Worm (Caenorhabditis elegans): ENCODE results near the gene ced-13.

DNA sequence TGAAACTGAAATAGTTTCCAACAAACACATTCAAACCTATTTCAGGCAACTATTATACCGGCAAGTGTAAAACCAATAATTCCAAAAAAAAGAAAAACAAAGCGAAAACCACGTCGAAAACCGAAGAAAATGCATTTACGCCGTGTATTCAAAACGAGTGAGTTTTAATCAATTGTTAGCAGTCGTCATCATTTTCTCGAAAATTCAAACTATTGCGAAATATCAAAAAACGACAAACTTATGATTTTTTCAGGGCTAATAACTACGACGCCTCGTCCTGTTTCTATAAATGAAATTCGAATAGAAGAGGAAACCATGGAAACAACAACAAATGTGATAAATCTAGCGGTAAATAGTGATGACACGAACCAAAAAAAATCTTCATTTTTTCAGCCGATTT is 13.3 kb downstream of the ced-13 start:
- TF ChIP-seq pha-4 (tag; optimal IDR thresholded peaks at IDR 0.05) (no peak), ztf-11 (tag; optimal IDR thresholded peaks at IDR 0.05) (no peak)
